Fruit fly (Drosophila melanogaster): ENCODE measurements around the gene trx.

Gene trx

dm6 chr3R:14298078-14298896, 11.6 kb upstream of the trx start:
- TF ChIP-seq CG4496 (GFP tag; IDR thresholded peaks at IDR 0.05) (peak; percentile 62; the same call in 1 of the 3 replicates), fd96Ca (GFP tag; IDR thresholded peaks at IDR 0.05) (0 out of 3 replicates have a peak, but pooled peaks have one; percentile 17), Ets98B (GFP tag; IDR thresholded peaks at IDR 0.05) (peak; percentile 49), EcR (GFP tag; optimal IDR thresholded peaks at IDR 0.05) (peak; percentile 6), CG9948 (tag; optimal IDR thresholded peaks at IDR 0.05) (no peak)

- TF ChIP-seq CG17806 (tag; optimal IDR thresholded peaks at IDR 0.05) (no peak), fd96Ca (GFP tag; IDR thresholded peaks at IDR 0.05) (0 out of 3 replicates have a peak, but pooled peaks have one; percentile 13)
Observed at dm6 chr3R:14297489-14297888, 10.8 kb upstream of the trx start.

- peak; percentile 71 for TF ChIP-seq EcR (GFP tag; optimal IDR thresholded peaks at IDR 0.05)
- no peak for TF ChIP-seq D1 (tag; optimal IDR thresholded peaks at IDR 0.05)
- no peak for TF ChIP-seq Snoo (tag; optimal IDR thresholded peaks at IDR 0.05)
Observed at dm6 chr3R:14296700-14297099, 10.0 kb upstream of the trx start.

dm6 chr3R:14296126-14296525, 9.4 kb upstream of the trx start:
- TF ChIP-seq CG14655 (GFP tag; optimal IDR thresholded peaks at IDR 0.05) (no peak), Ets98B (GFP tag; IDR thresholded peaks at IDR 0.05) (no peak), CG12605 (GFP tag; IDR thresholded peaks at IDR 0.05) (no peak), rn (GFP tag; IDR thresholded peaks at IDR 0.05) (no peak), Pif1A (GFP tag; optimal IDR thresholded peaks at IDR 0.05) (no peak), CG32121 (GFP tag; IDR thresholded peaks at IDR 0.05) (no peak), CG8159 (tag; optimal IDR thresholded peaks at IDR 0.05) (no peak), Pif1B (GFP tag; optimal IDR thresholded peaks at IDR 0.05) (no peak), CG10348 (GFP tag; IDR thresholded peaks at IDR 0.05) (no peak), D1 (tag; optimal IDR thresholded peaks at IDR 0.05) (no peak), CG34367 (tag; optimal IDR thresholded peaks at IDR 0.05) (no peak), gl (tag; optimal IDR thresholded peaks at IDR 0.05) (no peak)

- no peak for TF ChIP-seq CG4496 (GFP tag; IDR thresholded peaks at IDR 0.05)
- TF ChIP-seq CG13204 (GFP tag; optimal IDR thresholded peaks at IDR 0.05) = no peak
- TF ChIP-seq D1 (tag; optimal IDR thresholded peaks at IDR 0.05) = no peak
- no peak for TF ChIP-seq CG15710 (tag; optimal IDR thresholded peaks at IDR 0.05)
- no peak for TF ChIP-seq CG17806 (tag; optimal IDR thresholded peaks at IDR 0.05)
- no peak for TF ChIP-seq CG9948 (tag; optimal IDR thresholded peaks at IDR 0.05)
- TF ChIP-seq CG10348 (GFP tag; IDR thresholded peaks at IDR 0.05) = no peak
- no peak for TF ChIP-seq CG34367 (tag; optimal IDR thresholded peaks at IDR 0.05)
- TF ChIP-seq CG32121 (GFP tag; IDR thresholded peaks at IDR 0.05) = no peak
- TF ChIP-seq EcR (GFP tag; optimal IDR thresholded peaks at IDR 0.05) = no peak
- no peak for TF ChIP-seq rn (GFP tag; IDR thresholded peaks at IDR 0.05)
- TF ChIP-seq Pif1B (GFP tag; optimal IDR thresholded peaks at IDR 0.05) = no peak
- no peak for TF ChIP-seq Snoo (tag; optimal IDR thresholded peaks at IDR 0.05)
Observed at dm6 chr3R:14294397-14295018, 7.8 kb upstream of the trx start.

dm6 chr3R:14292307-14292711, 5.6 kb upstream of the trx start:
- TF ChIP-seq CG15710 (tag; optimal IDR thresholded peaks at IDR 0.05) (peak; percentile 54), CG8159 (tag; optimal IDR thresholded peaks at IDR 0.05) (peak; percentile 74), CG17806 (tag; optimal IDR thresholded peaks at IDR 0.05) (peak; percentile 49), CG12605 (GFP tag; IDR thresholded peaks at IDR 0.05) (0 out of 2 replicates have a peak, but pooled peaks have one; percentile 19), CG34367 (tag; optimal IDR thresholded peaks at IDR 0.05) (peak; percentile 45), CG9948 (tag; optimal IDR thresholded peaks at IDR 0.05) (peak; percentile 72), CG10348 (GFP tag; IDR thresholded peaks at IDR 0.05) (no peak), fd96Ca (GFP tag; IDR thresholded peaks at IDR 0.05) (no peak), D1 (tag; optimal IDR thresholded peaks at IDR 0.05) (no peak), Ets98B (GFP tag; IDR thresholded peaks at IDR 0.05) (no peak), CG32121 (GFP tag; IDR thresholded peaks at IDR 0.05) (peak; percentile 37; the same call in 1 of the 2 replicates), rn (GFP tag; IDR thresholded peaks at IDR 0.05) (no peak), Snoo (tag; optimal IDR thresholded peaks at IDR 0.05) (peak; percentile 32), CG13204 (GFP tag; optimal IDR thresholded peaks at IDR 0.05) (no peak), Pif1A (GFP tag; optimal IDR thresholded peaks at IDR 0.05) (no peak), CG8301 (tag; optimal IDR thresholded peaks at IDR 0.05) (peak; percentile 57), Pif1B (GFP tag; optimal IDR thresholded peaks at IDR 0.05) (no peak), gl (tag; optimal IDR thresholded peaks at IDR 0.05) (no peak), CG4496 (GFP tag; IDR thresholded peaks at IDR 0.05) (peak; percentile 30; the same call in 1 of the 3 replicates), EcR (GFP tag; optimal IDR thresholded peaks at IDR 0.05) (no peak), CG14655 (GFP tag; optimal IDR thresholded peaks at IDR 0.05) (peak; percentile 80)
